Fruit fly (Drosophila melanogaster) whole organism, pupa: ENCODE results near the gene CG15765.

Experiments
- CG12605 ChIP-seq: fragments of 200-800 bp; sonication (Bioruptor generic); IDR thresholded peaks from 2 replicates; pipeline ENCODE4 v1.3.6; 2022; ENCODE audit warnings: missing biosample characterization, missing genetic modification characterization
- CG15710 ChIP-seq: fragments of 200-800 bp; sonication (Bioruptor generic); optimal IDR thresholded peaks from 2 replicates; lab custom pipeline; 2018; ENCODE audit warnings: missing biosample characterization, mild to moderate bottlenecking, missing genetic modification characterization, moderate library complexity
- CG32121 ChIP-seq: fragments of 200-800 bp; sonication (Bioruptor generic); IDR thresholded peaks from 2 replicates; pipeline ENCODE4 v1.3.6; 2022; ENCODE audit warnings: missing biosample characterization, missing genetic modification characterization
- CG4496 ChIP-seq: fragments of 200-800 bp; sonication (Bioruptor generic); IDR thresholded peaks from 3 replicates; pipeline ENCODE4 v1.3.6; 2022; ENCODE audit warnings: missing biosample characterization, missing genetic modification characterization
- Pif1B ChIP-seq: fragments of 200-800 bp; sonication (Bioruptor generic); optimal IDR thresholded peaks from 3 replicates; lab custom pipeline; 2016; ENCODE audit warnings: missing biosample characterization, missing genetic modification characterization
- Snoo ChIP-seq: fragments of 200-800 bp; sonication (Bioruptor generic); optimal IDR thresholded peaks from 3 replicates; lab custom pipeline; 2017; ENCODE audit warnings: missing biosample characterization, mild to moderate bottlenecking, missing genetic modification characterization, inconsistent platforms
- gl ChIP-seq: fragments of 200-800 bp; sonication (Bioruptor generic); optimal IDR thresholded peaks from 2 replicates; lab custom pipeline; 2018; ENCODE audit warnings: missing biosample characterization, mild to moderate bottlenecking, missing genetic modification characterization

dm6 chrX:5853461-5853860, 35.1 kb downstream of the CG15765 start, which contains the start of gene CG43136:
- TF ChIP-seq CG12605 (GFP tag; lab: Robert Waterston, UW): no peak
- no peak for TF ChIP-seq CG32121 (GFP tag; lab: Robert Waterston, UW)
- no peak for TF ChIP-seq Pif1B (GFP tag; lab: Kevin White, UChicago)
- no peak for TF ChIP-seq CG15710 (tag; lab: Kevin White, UChicago)
- TF ChIP-seq CG4496 (GFP tag; lab: Robert Waterston, UW): no peak
- no peak for TF ChIP-seq gl (tag; lab: Kevin White, UChicago)
- TF ChIP-seq Snoo (tag; lab: Kevin White, UChicago): no peak
